Fruit fly (Drosophila melanogaster): ENCODE data around the gene CG9536.

Gene CG9536

DNA sequence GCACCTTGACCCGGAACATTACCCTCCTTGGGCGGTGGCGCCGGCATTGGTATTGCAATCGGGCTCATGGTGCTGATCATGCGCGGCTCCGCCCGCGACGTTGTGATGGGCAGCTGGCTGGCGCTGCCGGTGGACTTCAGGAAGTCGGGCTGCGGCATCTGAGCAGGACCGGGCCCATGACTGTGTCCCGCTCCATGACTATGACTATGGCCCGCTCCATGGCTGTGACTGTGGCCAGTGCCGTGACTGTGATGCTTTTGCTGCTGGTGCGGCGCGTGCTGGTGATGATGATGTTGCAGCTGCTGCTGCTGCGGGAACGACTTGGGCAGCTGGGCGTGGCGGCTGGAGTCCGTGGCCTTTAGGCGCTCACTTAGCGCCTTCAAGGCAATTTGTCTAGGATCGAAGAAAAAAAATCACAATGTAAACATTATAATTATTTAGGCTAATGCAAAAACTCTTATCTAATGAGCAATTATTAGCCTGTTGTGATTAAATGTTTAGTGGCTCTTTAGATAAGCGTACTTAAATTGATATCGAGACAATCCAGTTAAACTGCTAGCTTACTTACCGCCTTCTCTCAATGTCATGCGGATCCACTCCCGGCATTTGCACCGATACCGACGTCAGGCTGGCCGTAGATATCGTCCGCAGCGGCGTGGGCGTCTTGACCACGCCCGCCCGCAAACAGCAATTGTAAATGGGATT lies 1.7 kb downstream of the CG9536 start:
- TF ChIP-seq dsf (GFP tag; optimal IDR thresholded peaks at IDR 0.05; ENCODE audit: borderline replicate concordance) (no peak), rgr (GFP tag; optimal IDR thresholded peaks at IDR 0.05) (no peak), Hr78 (GFP tag; optimal IDR thresholded peaks at IDR 0.05) (no peak), Vsx2 (GFP tag; optimal IDR thresholded peaks at IDR 0.05; ENCODE audit: partially characterized antibody) (no peak), Rel (GFP tag; optimal IDR thresholded peaks at IDR 0.05) (no peak), Rel (tag; optimal IDR thresholded peaks at IDR 0.05) (no peak), lola (GFP tag; optimal IDR thresholded peaks at IDR 0.05) (no peak), Jra (GFP tag; optimal IDR thresholded peaks at IDR 0.05) (no peak), Dfd (GFP tag; optimal IDR thresholded peaks at IDR 0.05) (no peak), woc (GFP tag; optimal IDR thresholded peaks at IDR 0.05) (no peak), fru (GFP tag; optimal IDR thresholded peaks at IDR 0.05) (no peak), CrebA (GFP tag; optimal IDR thresholded peaks at IDR 0.05; ENCODE audit: borderline replicate concordance) (no peak), HLH106 (tag; optimal IDR thresholded peaks at IDR 0.05) (no peak), sv (GFP tag; optimal IDR thresholded peaks at IDR 0.05) (no peak), Hr83 (GFP tag; optimal IDR thresholded peaks at IDR 0.05; ENCODE audit: poor library complexity, severe bottlenecking) (no peak), Myc (optimal IDR thresholded peaks at IDR 0.05) (no peak), tai (GFP tag; optimal IDR thresholded peaks at IDR 0.05) (no peak)

DNA sequence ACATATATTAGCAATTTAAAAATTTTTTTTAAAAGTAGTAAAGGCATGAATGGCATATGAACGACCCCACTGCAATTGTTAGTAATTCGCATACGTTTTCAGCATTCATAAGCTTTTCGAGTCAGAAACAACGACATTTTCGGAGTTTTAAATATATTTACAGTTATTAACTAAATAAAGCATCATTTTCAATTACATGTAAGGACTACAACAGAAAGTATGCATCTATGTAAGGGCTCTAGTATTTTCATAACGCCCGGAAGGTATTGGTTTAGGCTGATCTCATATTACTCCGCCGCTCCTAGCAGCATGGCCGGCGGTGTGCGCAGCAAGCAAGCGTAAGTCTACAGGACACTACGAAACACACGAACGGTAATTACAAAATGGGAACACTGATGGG lies 2.5 kb downstream of the CG9536 start:
- TF ChIP-seq tai (GFP tag; optimal IDR thresholded peaks at IDR 0.05): no peak
- no peak for TF ChIP-seq HLH106 (tag; optimal IDR thresholded peaks at IDR 0.05)
- TF ChIP-seq Dif (GFP tag; optimal IDR thresholded peaks at IDR 0.05; ENCODE audit: partially characterized antibody): no peak
- TF ChIP-seq GATAd (GFP tag; optimal IDR thresholded peaks at IDR 0.05): no peak
- no peak for TF ChIP-seq Dfd (GFP tag; optimal IDR thresholded peaks at IDR 0.05)
- TF ChIP-seq Vsx2 (GFP tag; optimal IDR thresholded peaks at IDR 0.05; ENCODE audit: partially characterized antibody): no peak
- no peak for TF ChIP-seq br (GFP tag; optimal IDR thresholded peaks at IDR 0.05)
- TF ChIP-seq dmrt93B (GFP tag; optimal IDR thresholded peaks at IDR 0.05): no peak

DNA sequence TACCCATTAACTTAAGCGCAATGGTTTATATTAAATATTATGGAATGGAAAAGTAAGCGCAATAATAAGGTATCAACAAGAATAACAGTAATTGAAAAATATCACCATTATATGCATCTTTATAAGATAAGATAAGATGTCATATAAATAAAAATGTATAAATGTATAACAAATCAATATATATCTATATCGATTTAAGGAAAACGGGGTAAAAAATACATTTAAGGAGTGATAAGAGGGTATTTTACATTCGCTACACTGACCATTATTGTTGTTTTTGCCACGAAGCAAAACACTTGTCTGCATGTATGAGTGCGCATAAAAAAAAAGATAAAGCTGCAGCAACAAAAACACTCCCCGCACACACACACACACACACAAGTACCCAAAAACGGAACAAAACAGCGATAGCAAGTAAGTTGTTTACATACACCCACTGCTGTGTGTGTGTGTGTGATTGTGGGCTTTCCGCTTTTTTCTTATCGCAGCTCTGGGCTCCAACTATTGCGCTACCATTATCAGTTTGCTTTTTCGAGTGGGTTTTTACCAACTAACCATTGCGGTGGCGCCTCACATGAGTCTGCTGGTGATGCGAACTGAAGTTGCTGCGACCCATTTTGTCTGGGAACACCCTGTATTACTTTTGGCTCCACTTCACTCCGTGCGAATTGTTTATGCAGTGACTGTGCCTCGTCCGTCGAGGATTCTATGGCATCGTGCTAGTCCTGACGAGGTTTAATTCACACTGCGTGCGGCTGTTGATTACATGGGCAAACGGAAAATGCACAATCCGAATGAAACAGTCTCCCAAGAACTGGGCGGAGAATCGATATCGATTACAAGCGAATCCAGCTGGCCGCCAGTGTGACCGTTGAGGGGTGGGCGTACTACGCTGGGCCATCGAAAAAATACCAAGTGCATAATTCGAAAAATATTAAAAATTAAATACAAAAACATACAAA lies 3.4 kb downstream of the CG9536 start, which contains the start of gene mmy:
TSS of gene mmy (minus strand) at position 829 of the 962 bp plus-strand sequence.
- TF ChIP-seq brk (GFP tag; optimal IDR thresholded peaks at IDR 0.05): peak; percentile 24
- TF ChIP-seq Dif (GFP tag; optimal IDR thresholded peaks at IDR 0.05; ENCODE audit: partially characterized antibody): no peak
- peak; percentile 56 for TF ChIP-seq N (GFP tag; optimal IDR thresholded peaks at IDR 0.05)
- TF ChIP-seq woc (GFP tag; optimal IDR thresholded peaks at IDR 0.05): peak; percentile 9
- TF ChIP-seq dl (GFP tag; optimal IDR thresholded peaks at IDR 0.05; ENCODE audit: insufficient read depth in 1 of 2, partially characterized antibody in 2 of 2): peak; percentile 19 to 53
- peak; percentile 35 for TF ChIP-seq Rel (GFP tag; optimal IDR thresholded peaks at IDR 0.05)
- TF ChIP-seq Rel (tag; optimal IDR thresholded peaks at IDR 0.05): peak; percentile 92
- no peak for TF ChIP-seq lola (GFP tag; optimal IDR thresholded peaks at IDR 0.05)
- no peak for TF ChIP-seq Mio (GFP tag; optimal IDR thresholded peaks at IDR 0.05)
- no peak for TF ChIP-seq CG9705 (GFP tag; optimal IDR thresholded peaks at IDR 0.05)
- peak; percentile 62 for TF ChIP-seq pan (optimal IDR thresholded peaks at IDR 0.05)
- peak; percentile 53 for TF ChIP-seq HLH106 (tag; optimal IDR thresholded peaks at IDR 0.05)
- peak; percentile 51 for TF ChIP-seq OdsH (GFP tag; optimal IDR thresholded peaks at IDR 0.05)
- TF ChIP-seq h (GFP tag; optimal IDR thresholded peaks at IDR 0.05): peak; percentile 38
- no peak for TF ChIP-seq dmrt93B (GFP tag; optimal IDR thresholded peaks at IDR 0.05)
- no peak for TF ChIP-seq sv (GFP tag; optimal IDR thresholded peaks at IDR 0.05)
- TF ChIP-seq Jra (GFP tag; optimal IDR thresholded peaks at IDR 0.05): peak; percentile 33
- TF ChIP-seq psq (GFP tag; optimal IDR thresholded peaks at IDR 0.05): peak; percentile 11
- TF ChIP-seq Sp1 (GFP tag; optimal IDR thresholded peaks at IDR 0.05): peak; percentile 70
- no peak for TF ChIP-seq dsf (GFP tag; optimal IDR thresholded peaks at IDR 0.05; ENCODE audit: borderline replicate concordance)
- TF ChIP-seq br (GFP tag; optimal IDR thresholded peaks at IDR 0.05): peak; percentile 45
- peak; percentile 52 for TF ChIP-seq sage (GFP tag; optimal IDR thresholded peaks at IDR 0.05)
- TF ChIP-seq foxo (GFP tag; optimal IDR thresholded peaks at IDR 0.05): peak in 1 of 2 experiments; percentile 59
- TF ChIP-seq fru (GFP tag; optimal IDR thresholded peaks at IDR 0.05): peak; percentile 64
- TF ChIP-seq jim (GFP tag; optimal IDR thresholded peaks at IDR 0.05): peak; percentile 77
- no peak for TF ChIP-seq Dfd (GFP tag; optimal IDR thresholded peaks at IDR 0.05)
- TF ChIP-seq Hr83 (GFP tag; optimal IDR thresholded peaks at IDR 0.05; ENCODE audit: poor library complexity, severe bottlenecking): peak; percentile 49
- TF ChIP-seq ey (GFP tag; optimal IDR thresholded peaks at IDR 0.05): peak; percentile 34
- TF ChIP-seq rgr (GFP tag; optimal IDR thresholded peaks at IDR 0.05): peak; percentile 66
